Worm (Caenorhabditis elegans) whole organism, midembryonic: ENCODE measurements around the gene F36H9.4.
A peak's percentile ranks its signal among the peaks of the same experiment; 100 is the strongest.
"Not testable (repeated sequence)": the region's sequence is repeated elsewhere in the genome, so short reads cannot be mapped to it uniquely, and the experiment has no call there.

Source experiments
- T22C8.4 ChIP-seq: fragments of 200-800 bp; sonication (Bioruptor generic); IDR thresholded peaks from 2 replicates; pipeline ENCODE4 v1.3.6; 2022; ENCODE audit warnings: missing genetic modification characterization, missing compliant biosample characterization
- cog-1 ChIP-seq: sonication (generic microtip); optimal IDR thresholded peaks from 2 replicates; lab custom pipeline; 2016; ENCODE audit warnings: missing genetic modification characterization, missing compliant biosample characterization
- flt-1 ChIP-seq: fragments of 200-800 bp; sonication (Bioruptor generic); IDR thresholded peaks from 2 replicates; pipeline ENCODE4 v1.3.6; 2022; ENCODE audit warnings: missing genetic modification characterization, missing compliant biosample characterization
- klf-2 ChIP-seq: fragments of 200-800 bp; sonication (Bioruptor generic); conservative IDR thresholded peaks from 2 replicates; pipeline ENCODE4 v1.3.6; 2022; ENCODE audit warnings: missing genetic modification reagents, missing genetic modification characterization, missing compliant biosample characterization
- med-1 ChIP-seq: sonication (generic microtip); optimal IDR thresholded peaks from 2 replicates; lab custom pipeline; 2017; ENCODE audit warnings: missing genetic modification characterization, mild to moderate bottlenecking, missing compliant biosample characterization, antibody characterized with exemption, missing genetic modification reagents; ENCODE audit not compliant: insufficient read depth
- ref-1 ChIP-seq: fragments of 200-800 bp; sonication (Bioruptor generic); conservative IDR thresholded peaks from 2 replicates; pipeline ENCODE4 v1.3.6; 2022; ENCODE audit warnings: missing genetic modification reagents, missing genetic modification characterization, missing compliant biosample characterization
- tab-1 ChIP-seq: fragments of 200-800 bp; sonication (Bioruptor generic); IDR thresholded peaks from 2 replicates; pipeline ENCODE4 v1.3.6; 2022; ENCODE audit warnings: missing genetic modification characterization, missing compliant biosample characterization
- ztf-23 ChIP-seq: fragments of 200-800 bp; sonication (Bioruptor generic); IDR thresholded peaks from 2 replicates; pipeline ENCODE4 v1.3.6; 2022; ENCODE audit warnings: missing genetic modification reagents, missing genetic modification characterization, missing compliant biosample characterization
- ztf-29 ChIP-seq: fragments of 200-800 bp; sonication (Bioruptor generic); IDR thresholded peaks from 2 replicates; pipeline ENCODE4 v1.3.6; 2022; ENCODE audit warnings: missing genetic modification reagents, missing genetic modification characterization, missing compliant biosample characterization

F36H9.4 gene

DNA sequence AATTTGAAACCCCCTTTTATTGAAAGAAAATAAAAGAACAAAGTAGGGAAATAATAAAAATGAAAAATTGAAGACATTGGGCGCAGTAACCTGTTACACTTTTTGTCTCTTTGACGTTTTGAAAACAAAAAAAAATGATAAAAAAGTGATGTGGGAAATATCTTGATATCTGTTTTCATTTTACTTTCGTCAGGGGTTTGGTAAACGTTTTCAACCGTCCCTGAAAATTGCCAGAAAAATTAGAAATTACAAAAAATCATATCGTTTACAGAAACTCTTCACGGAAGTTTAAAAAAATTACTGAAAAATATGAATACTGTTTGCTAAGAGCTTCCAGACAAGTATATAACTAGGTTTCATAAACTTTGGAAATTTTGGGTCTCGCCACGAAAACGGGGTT is at the start of gene F36H9.4:
TSS of gene F36H9.4 (minus strand) at position 101 of the 400 bp plus-strand sequence.
- TF ChIP-seq ref-1 (GFP tag; lab: Robert Waterston, UW) (no peak), med-1 (GFP tag; lab: Kevin White, UChicago) (no peak), T22C8.4 (no peak), ztf-29 (no peak), ztf-23 (no peak), tab-1 (GFP tag; lab: Robert Waterston, UW) (no peak), cog-1 (tag; lab: Kevin White, UChicago) (no peak), flt-1 (GFP tag; lab: Robert Waterston, UW) (no peak), klf-2 (no peak)

DNA sequence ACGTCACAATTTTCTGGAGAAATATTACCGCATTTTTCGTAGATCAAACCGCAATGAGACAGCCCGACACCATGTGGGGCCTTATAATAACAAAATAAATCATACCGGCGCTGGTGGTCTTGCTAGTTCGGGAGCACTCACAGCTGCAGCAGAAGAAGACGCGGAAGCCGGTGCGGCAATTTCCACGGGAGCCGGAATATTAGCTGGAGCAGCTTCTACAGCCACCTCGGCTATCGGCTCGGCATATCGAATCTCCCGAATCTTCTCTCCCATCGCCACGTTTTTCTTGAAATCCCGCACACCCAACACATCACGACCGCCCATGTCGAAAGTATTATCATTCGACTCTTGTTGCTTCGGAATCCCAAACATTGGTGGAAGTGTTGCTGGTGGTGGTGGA is 45.5 kb upstream of the F36H9.4 start:
- TF ChIP-seq ztf-23 (no peak), tab-1 (GFP tag; lab: Robert Waterston, UW) (no peak), ref-1 (GFP tag; lab: Robert Waterston, UW) (no peak), cog-1 (tag; lab: Kevin White, UChicago) (no peak), med-1 (GFP tag; lab: Kevin White, UChicago) (no peak), flt-1 (GFP tag; lab: Robert Waterston, UW) (no peak), ztf-29 (no peak), T22C8.4 (no peak)

DNA sequence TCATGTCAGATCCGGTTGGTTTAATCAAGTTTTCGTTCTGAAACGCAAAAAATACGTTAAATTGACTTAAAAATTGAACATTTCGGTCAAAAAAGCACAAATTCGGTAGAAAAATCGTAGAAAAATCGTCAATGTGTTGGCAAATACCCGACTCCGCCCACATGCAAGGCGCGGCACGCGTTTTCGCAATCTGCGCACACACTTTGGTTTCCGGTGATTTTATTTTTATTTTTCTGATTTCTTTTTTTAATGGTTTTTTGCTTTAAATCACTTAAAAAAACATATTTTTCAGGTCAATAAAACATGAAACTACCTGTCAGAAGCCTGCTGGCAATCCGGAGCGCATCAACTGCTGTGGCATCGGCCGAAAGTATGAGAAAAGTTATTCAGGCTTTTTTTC is 42.3 kb upstream of the F36H9.4 start, which contains the start of the genes gly-7 and mrpl-39:
TSS of gene gly-7 (minus strand) at position 37 of the 400 bp plus-strand sequence.
TSS of gene mrpl-39 (plus strand) at position 293 of the 400 bp plus-strand sequence.
- TF ChIP-seq ztf-23: peak; percentile 76
- TF ChIP-seq tab-1 (GFP tag; lab: Robert Waterston, UW): peak; percentile 67; the same call in 1 of the 2 replicates
- TF ChIP-seq cog-1 (tag; lab: Kevin White, UChicago): no peak
- TF ChIP-seq ztf-29: no peak
- 0 out of 2 replicates have a peak, but pooled peaks have one; percentile 37 for TF ChIP-seq ref-1 (GFP tag; lab: Robert Waterston, UW)
- TF ChIP-seq med-1 (GFP tag; lab: Kevin White, UChicago): peak; percentile 81
- TF ChIP-seq T22C8.4: no peak
- 0 out of 2 replicates have a peak, but pooled peaks have one; percentile 53 for TF ChIP-seq klf-2
- peak; percentile 46; the same call in 1 of the 2 replicates for TF ChIP-seq flt-1 (GFP tag; lab: Robert Waterston, UW)

DNA sequence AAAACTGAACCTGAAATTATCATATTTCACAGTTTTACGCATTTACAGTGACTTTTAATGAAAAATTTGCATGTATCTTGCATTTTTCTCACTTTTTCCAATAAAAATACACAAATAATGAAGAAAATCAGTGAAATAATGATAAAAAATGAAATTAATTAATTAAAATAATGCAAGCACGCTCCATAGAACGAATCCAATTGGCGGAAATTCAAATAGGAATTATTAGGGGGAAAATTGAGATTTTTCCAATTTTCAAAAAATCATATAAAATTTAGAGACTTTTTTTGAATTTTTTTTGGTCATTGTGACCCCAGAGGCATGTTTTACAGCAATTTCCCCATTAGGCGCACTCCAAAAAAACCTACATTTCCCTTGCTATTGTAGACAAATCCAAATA is 41.7 kb upstream of the F36H9.4 start:
- TF ChIP-seq ztf-29 (no peak), cog-1 (tag; lab: Kevin White, UChicago) (no peak), ref-1 (GFP tag; lab: Robert Waterston, UW) (no peak), flt-1 (GFP tag; lab: Robert Waterston, UW) (no peak), tab-1 (GFP tag; lab: Robert Waterston, UW) (no peak), T22C8.4 (no peak), ztf-23 (no peak), med-1 (GFP tag; lab: Kevin White, UChicago) (no peak), klf-2 (no peak)

DNA sequence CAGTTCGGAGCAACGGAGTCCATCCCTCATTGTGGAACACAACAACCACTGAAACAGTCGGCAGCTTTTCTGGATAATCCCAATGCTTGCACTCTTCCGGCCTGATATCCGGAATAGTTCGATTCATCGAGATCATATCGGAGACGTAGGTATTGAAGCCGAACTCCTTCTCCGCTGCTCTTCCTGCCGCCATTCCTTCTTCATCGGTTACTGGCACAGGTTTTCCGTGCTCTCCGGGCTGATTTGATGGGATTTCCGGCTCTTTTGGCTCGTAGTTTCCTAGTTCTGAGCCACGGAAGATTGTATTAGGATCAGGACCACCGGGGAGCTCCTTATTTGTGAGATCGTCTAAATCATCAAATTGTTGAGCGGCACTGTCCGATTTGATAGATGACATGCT is 41.0 kb upstream of the F36H9.4 start:
- TF ChIP-seq cog-1 (tag; lab: Kevin White, UChicago): no peak
- TF ChIP-seq ztf-23: no peak
- TF ChIP-seq tab-1 (GFP tag; lab: Robert Waterston, UW): no peak

DNA sequence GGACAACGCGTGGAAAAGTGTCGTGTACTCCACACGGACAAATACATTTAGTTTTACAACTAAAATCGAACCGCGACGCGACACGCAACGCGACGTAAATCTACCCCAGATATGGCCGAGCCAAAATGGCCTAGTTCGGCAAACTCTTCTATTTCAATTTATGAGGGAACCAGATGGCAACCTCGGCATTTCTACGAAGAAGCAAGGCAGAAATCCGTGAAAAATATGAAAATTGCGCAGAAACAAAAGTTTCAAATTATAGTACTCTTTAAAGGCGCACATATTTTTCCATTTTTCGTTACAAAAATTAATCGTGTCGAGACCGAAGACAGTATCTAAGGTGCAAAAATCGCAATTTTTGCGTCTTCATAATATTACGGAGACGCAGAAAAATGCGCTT is 35.7 kb upstream of the F36H9.4 start, which contains the start of gene Y46H3A.5:
TSS of gene Y46H3A.5 (minus strand) at position 101 of the 400 bp plus-strand sequence.
- not testable (repeated sequence) for TF ChIP-seq T22C8.4; flt-1 (GFP tag; lab: Robert Waterston, UW); ref-1 (GFP tag; lab: Robert Waterston, UW)

DNA sequence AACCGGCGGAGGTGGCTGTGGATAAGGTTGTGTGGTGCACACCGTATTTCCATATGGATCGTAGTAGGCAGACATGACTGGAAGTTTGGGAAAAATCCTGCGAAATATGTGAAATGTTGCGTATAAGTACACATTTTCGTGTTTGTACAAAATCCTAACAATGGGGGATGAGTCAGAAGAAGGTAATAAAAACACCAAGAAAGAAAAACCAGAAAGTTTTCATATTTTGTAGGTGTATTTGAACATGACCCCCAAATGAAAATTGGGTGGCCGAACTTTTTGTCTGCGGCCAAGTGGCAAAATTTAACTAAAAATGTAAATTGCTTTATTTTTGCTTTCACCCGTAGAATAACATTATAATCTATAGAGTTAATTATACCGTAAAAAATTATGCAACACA is 32.0 kb upstream of the F36H9.4 start, which contains the start of gene Y46H3A.4:
TSS of gene Y46H3A.4 (minus strand) at position 101 of the 400 bp plus-strand sequence.
- TF ChIP-seq T22C8.4 (no peak), ref-1 (GFP tag; lab: Robert Waterston, UW) (no peak), klf-2 (no peak), ztf-23 (no peak), med-1 (GFP tag; lab: Kevin White, UChicago) (no peak), ztf-29 (no peak), flt-1 (GFP tag; lab: Robert Waterston, UW) (no peak), cog-1 (tag; lab: Kevin White, UChicago) (no peak), tab-1 (GFP tag; lab: Robert Waterston, UW) (no peak)

DNA sequence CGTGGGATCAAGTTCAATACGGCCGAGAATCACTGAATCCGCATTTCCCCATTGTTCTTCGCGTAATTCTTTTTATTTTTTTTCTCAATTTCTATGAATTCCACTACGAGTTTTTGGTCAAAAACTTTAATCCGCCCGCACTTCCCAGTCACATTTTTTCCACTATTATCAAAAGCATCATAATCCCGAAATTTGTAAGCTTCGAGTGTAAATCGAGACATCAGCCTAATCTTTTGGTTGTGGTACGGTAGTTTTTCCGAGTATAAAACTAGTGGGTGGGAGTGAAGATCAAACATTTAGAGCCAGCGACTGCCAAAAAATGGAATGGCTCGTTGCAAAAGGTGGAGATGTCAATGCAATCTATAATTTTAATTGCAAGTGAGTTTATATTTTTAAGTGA is 28.1 kb upstream of the F36H9.4 start, which contains the start of gene srt-42:
TSS of gene srt-42 (plus strand) at position 301 of the 400 bp plus-strand sequence.
- no peak for TF ChIP-seq ztf-29
- no peak for TF ChIP-seq T22C8.4
- no peak for TF ChIP-seq ref-1 (GFP tag; lab: Robert Waterston, UW)
- TF ChIP-seq klf-2: no peak
- no peak for TF ChIP-seq cog-1 (tag; lab: Kevin White, UChicago)
- no peak for TF ChIP-seq tab-1 (GFP tag; lab: Robert Waterston, UW)
- TF ChIP-seq med-1 (GFP tag; lab: Kevin White, UChicago): no peak
- no peak for TF ChIP-seq ztf-23

DNA sequence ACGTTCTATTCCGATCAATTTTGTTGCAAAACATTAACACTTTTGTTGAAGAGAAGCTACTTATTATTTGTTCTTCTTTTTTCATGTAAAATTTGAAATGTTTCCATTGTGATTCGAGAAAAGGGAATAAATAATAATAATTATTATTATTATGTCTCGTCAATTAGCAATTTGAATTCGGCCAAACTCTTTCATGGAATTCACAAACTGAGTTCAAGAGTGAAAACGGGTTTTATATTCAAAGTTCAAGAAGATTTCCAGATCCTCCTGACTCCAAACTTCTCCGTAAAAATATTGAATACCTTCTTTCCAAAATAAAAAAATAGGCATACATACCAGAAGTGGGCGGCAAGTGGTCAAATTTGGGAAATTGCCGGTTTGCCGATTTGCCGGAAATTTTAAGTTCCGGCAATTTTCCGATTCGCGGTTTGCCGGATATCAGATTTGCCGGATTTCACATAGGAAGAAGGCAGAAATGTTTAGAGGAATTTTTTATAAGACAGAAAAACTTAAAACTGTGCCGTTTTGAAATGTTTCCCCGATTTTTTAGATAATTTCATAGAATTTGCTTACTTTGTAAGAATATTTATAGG is 26.8 kb upstream of the F36H9.4 start:
- TF ChIP-seq tab-1 (GFP tag; lab: Robert Waterston, UW) (no peak), T22C8.4 (no peak), ztf-29 (no peak), flt-1 (GFP tag; lab: Robert Waterston, UW) (no peak), ztf-23 (no peak), klf-2 (no peak), med-1 (GFP tag; lab: Kevin White, UChicago) (no peak), ref-1 (GFP tag; lab: Robert Waterston, UW) (no peak), cog-1 (tag; lab: Kevin White, UChicago) (no peak)
